Worm (Caenorhabditis elegans): ENCODE results near the gene Y34F4.3.

The Y34F4.3 gene

ce11 chrIII:1016080-1016479 is at the start of gene Y34F4.3:
Gene Y34F4.3, minus strand, starts transcription at chrIII:1016180.
- TF ChIP-seq nhr-11 (tag; optimal IDR thresholded peaks at IDR 0.05) (no peak), isw-1 (GFP tag; IDR thresholded peaks at IDR 0.05) (no peak), nhr-20 (tag; optimal IDR thresholded peaks at IDR 0.05) (no peak), unc-130 (tag; optimal IDR thresholded peaks at IDR 0.05) (no peak), sox-4 (tag; optimal IDR thresholded peaks at IDR 0.05) (no peak), mdl-1 (tag; optimal IDR thresholded peaks at IDR 0.05) (no peak), nhr-77 (tag; optimal IDR thresholded peaks at IDR 0.05) (no peak), ceh-63 (GFP tag; optimal IDR thresholded peaks at IDR 0.05) (no peak), unc-62 (GFP tag; optimal IDR thresholded peaks at IDR 0.05) (no peak), ceh-8 (GFP tag; optimal IDR thresholded peaks at IDR 0.05) (no peak), mef-2 (tag; optimal IDR thresholded peaks at IDR 0.05) (no peak), zip-4 (GFP tag; optimal IDR thresholded peaks at IDR 0.05) (no peak), tlp-1 (tag; optimal IDR thresholded peaks at IDR 0.05) (no peak), efl-3 (GFP tag; optimal IDR thresholded peaks at IDR 0.05) (no peak), ceh-90 (tag; optimal IDR thresholded peaks at IDR 0.05) (no peak), irx-1 (tag; optimal IDR thresholded peaks at IDR 0.05) (no peak), elt-3 (tag; optimal IDR thresholded peaks at IDR 0.05) (no peak), swsn-7 (tag; optimal IDR thresholded peaks at IDR 0.05) (no peak), mep-1 (tag; optimal IDR thresholded peaks at IDR 0.05) (no peak)

ce11 chrIII:1059961-1060360 is 44.0 kb upstream of the Y34F4.3 start, which contains the start of gene BE0003N10.6:
Gene BE0003N10.6, minus strand, starts transcription at chrIII:1060061.
- TF ChIP-seq nhr-84 (tag; optimal IDR thresholded peaks at IDR 0.05) (no peak), efl-1 (optimal IDR thresholded peaks at IDR 0.05) (no peak), efl-1 (GFP tag; optimal IDR thresholded peaks at IDR 0.05 in 1 of 2) (peak in 1 of 2 experiments; percentile 66)

DNA sequence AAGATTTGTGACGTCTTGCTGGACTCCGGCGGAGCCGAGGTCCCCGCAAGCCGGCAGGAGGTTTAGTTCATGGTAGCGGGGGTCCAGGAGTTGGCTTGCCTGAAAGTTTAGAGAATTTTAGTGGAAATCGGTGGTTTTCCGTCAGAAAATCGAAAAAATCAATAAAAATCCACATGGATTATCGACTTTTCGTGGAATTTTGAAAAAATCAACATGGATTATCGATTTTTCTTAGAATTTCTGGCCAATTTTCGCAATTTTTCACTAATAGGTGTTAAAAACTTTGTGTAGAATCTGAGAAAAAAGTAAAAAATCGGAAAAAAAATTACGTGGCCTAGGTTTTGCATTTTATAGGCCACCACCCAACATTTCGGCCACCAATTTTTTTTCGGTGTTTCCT is 42.9 kb upstream of the Y34F4.3 start:
- no peak for TF ChIP-seq nhr-76 (tag; optimal IDR thresholded peaks at IDR 0.05)
- no peak for TF ChIP-seq ces-1 (GFP tag; optimal IDR thresholded peaks at IDR 0.05)
- TF ChIP-seq efl-3 (GFP tag; optimal IDR thresholded peaks at IDR 0.05) = no peak
- no peak for TF ChIP-seq ztf-4 (tag; optimal IDR thresholded peaks at IDR 0.05)
- TF ChIP-seq nhr-12 (tag; optimal IDR thresholded peaks at IDR 0.05) = no peak
- no peak for TF ChIP-seq nhr-77 (tag; optimal IDR thresholded peaks at IDR 0.05)
- TF ChIP-seq mab-9 (GFP tag; IDR thresholded peaks at IDR 0.05) = no peak
- TF ChIP-seq grh-1 (GFP tag; IDR thresholded peaks at IDR 0.05) = no peak
- no peak for TF ChIP-seq mef-2 (tag; optimal IDR thresholded peaks at IDR 0.05)
- no peak for TF ChIP-seq mep-1 (tag; optimal IDR thresholded peaks at IDR 0.05)

ce11 chrIII:1058074-1058473 is 42.1 kb upstream of the Y34F4.3 start:
- TF ChIP-seq fkh-10 (GFP tag; optimal IDR thresholded peaks at IDR 0.05) = no peak
- TF ChIP-seq vab-15 (tag; optimal IDR thresholded peaks at IDR 0.05) = no peak
- no peak for TF ChIP-seq pag-3 (tag; optimal IDR thresholded peaks at IDR 0.05; ENCODE audit: borderline replicate concordance, insufficient read depth)
- no peak for TF ChIP-seq C04F5.9 (tag; optimal IDR thresholded peaks at IDR 0.05)
- no peak for TF ChIP-seq tlp-1 (tag; optimal IDR thresholded peaks at IDR 0.05)
- no peak for TF ChIP-seq dsc-1 (tag; optimal IDR thresholded peaks at IDR 0.05)
- TF ChIP-seq swsn-7 (tag; optimal IDR thresholded peaks at IDR 0.05) = no peak
- no peak for TF ChIP-seq xbp-1 (tag; optimal IDR thresholded peaks at IDR 0.05)
- no peak for TF ChIP-seq pax-3 (tag; optimal IDR thresholded peaks at IDR 0.05)
- no peak for TF ChIP-seq nhr-12 (tag; optimal IDR thresholded peaks at IDR 0.05)
- no peak for TF ChIP-seq sox-4 (tag; optimal IDR thresholded peaks at IDR 0.05)
- no peak for TF ChIP-seq snu-23 (GFP tag; optimal IDR thresholded peaks at IDR 0.05)
- no peak for TF ChIP-seq unc-62 (GFP tag; optimal IDR thresholded peaks at IDR 0.05)
- TF ChIP-seq ceh-8 (GFP tag; optimal IDR thresholded peaks at IDR 0.05) = no peak
- TF ChIP-seq lin-39 (tag; optimal IDR thresholded peaks at IDR 0.05) = no peak
- no peak for TF ChIP-seq efl-1 (optimal IDR thresholded peaks at IDR 0.05)
- TF ChIP-seq efl-1 (GFP tag; optimal IDR thresholded peaks at IDR 0.05 in 1 of 2) = no peak
- TF ChIP-seq mep-1 (tag; optimal IDR thresholded peaks at IDR 0.05) = no peak

Measured in whole organism, L1 larva.